Fruit fly (Drosophila melanogaster) whole organism, wandering third instar larva: ENCODE data around the gene CG13306.

Experiments
- Abd-B ChIP-seq: fragments of >200 bp; optimal IDR thresholded peaks from 2 replicates; lab custom pipeline; 2017; ENCODE audit warnings: missing biosample characterization, missing genetic modification characterization
- Hnf4 ChIP-seq: fragments of 200-800 bp; sonication (Bioruptor generic); optimal IDR thresholded peaks from 2 replicates; lab custom pipeline; 2016; ENCODE audit warnings: missing biosample characterization, mild to moderate bottlenecking, missing genetic modification characterization
- Jra ChIP-seq: sonication (Bioruptor generic); optimal IDR thresholded peaks from 2 replicates; lab custom pipeline; 2016; ENCODE audit warnings: missing biosample characterization, missing genetic modification characterization
- OdsH ChIP-seq: fragments of 200-800 bp; sonication (Bioruptor generic); optimal IDR thresholded peaks from 2 replicates; lab custom pipeline; 2016; ENCODE audit warnings: missing biosample characterization, mild to moderate bottlenecking, missing genetic modification characterization
- brk ChIP-seq: fragments of 200-800 bp; sonication (Bioruptor generic); optimal IDR thresholded peaks from 2 replicates; lab custom pipeline; 2016; ENCODE audit warnings: missing biosample characterization, mild to moderate bottlenecking, missing genetic modification characterization
- h ChIP-seq: fragments of 200-800 bp; sonication (Bioruptor generic); optimal IDR thresholded peaks from 3 replicates; lab custom pipeline; 2016; ENCODE audit warnings: missing biosample characterization, mild to moderate bottlenecking, missing genetic modification characterization
- jim ChIP-seq: fragments of 175-275, 200-325 bp; sonication (Bioruptor generic); optimal IDR thresholded peaks from 2 replicates; lab custom pipeline; 2016; ENCODE audit warnings: missing biosample characterization, mild to moderate bottlenecking, missing genetic modification characterization
- lola ChIP-seq: fragments of >200 bp; optimal IDR thresholded peaks from 2 replicates; lab custom pipeline; 2017; ENCODE audit warnings: missing biosample characterization, missing genetic modification characterization
- psq ChIP-seq: fragments of 200-800 bp; sonication (Bioruptor generic); optimal IDR thresholded peaks from 3 replicates; lab custom pipeline; 2017; ENCODE audit warnings: missing biosample characterization, mild to moderate bottlenecking, missing genetic modification characterization, moderate library complexity
- sv ChIP-seq: fragments of 200-800 bp; sonication (Bioruptor generic); optimal IDR thresholded peaks from 3 replicates; lab custom pipeline; 2016; ENCODE audit warnings: missing biosample characterization, missing genetic modification characterization
- tai ChIP-seq: sonication (Bioruptor generic); optimal IDR thresholded peaks from 2 replicates; lab custom pipeline; 2016; ENCODE audit warnings: missing biosample characterization, missing genetic modification characterization
- usp ChIP-seq: fragments of >200 bp; optimal IDR thresholded peaks from 2 replicates; lab custom pipeline; 2017; ENCODE audit warnings: missing biosample characterization, missing genetic modification characterization

dm6 chr3L:8788445-8788844 lies 38.9 kb upstream of the CG13306 start, which contains the start of gene Acbp5:
- TF ChIP-seq psq (no peak), OdsH (GFP tag; lab: Kevin White, UChicago) (no peak), Jra (no peak), usp (GFP tag; lab: Kevin White, UChicago) (no peak), lola (GFP tag; lab: Kevin White, UChicago) (no peak), tai (no peak), Abd-B (GFP tag; lab: Kevin White, UChicago) (no peak), sv (GFP tag; lab: Kevin White, UChicago) (no peak), jim (GFP tag; lab: Kevin White, UChicago) (no peak), h (GFP tag; lab: Kevin White, UChicago) (no peak), brk (GFP tag; lab: Kevin White, UChicago) (no peak), Hnf4 (GFP tag; lab: Kevin White, UChicago) (no peak)
